Fruit fly (Drosophila melanogaster) whole organism, prepupa: ENCODE data around the gene Galk.
A peak's percentile ranks its signal among the peaks of the same experiment; 100 is the strongest.

Experiments
- Blimp-1 ChIP-seq: fragments of 200-800 bp; sonication (Bioruptor generic); optimal IDR thresholded peaks from 3 replicates; lab custom pipeline; 2017; ENCODE audit warnings: missing biosample characterization, missing genetic modification characterization, mild to moderate bottlenecking, moderate library complexity, missing genetic modification reagents
- CG11294 ChIP-seq: fragments of 200-800 bp; sonication (Bioruptor generic); IDR thresholded peaks from 2 replicates; pipeline ENCODE4 v1.3.6; 2022; ENCODE audit warnings: missing biosample characterization, missing genetic modification characterization
- CG11762 ChIP-seq: fragments of 200-800 bp; sonication (Bioruptor generic); optimal IDR thresholded peaks from 3 replicates; lab custom pipeline; 2016; ENCODE audit warnings: missing biosample characterization, missing genetic modification characterization; ENCODE audit not compliant: insufficient read depth
- CG15336 ChIP-seq: fragments of 200-800 bp; sonication (Bioruptor generic); IDR thresholded peaks from 2 replicates; pipeline ENCODE4 v1.3.6; 2022; ENCODE audit warnings: missing biosample characterization, missing genetic modification characterization
- CG1621 ChIP-seq: fragments of 200-800 bp; sonication (Bioruptor generic); optimal IDR thresholded peaks from 3 replicates; lab custom pipeline; 2018; ENCODE audit warnings: missing biosample characterization, mild to moderate bottlenecking, missing genetic modification characterization
- CG16779 ChIP-seq: fragments of 200-800 bp; sonication (Bioruptor generic); optimal IDR thresholded peaks from 3 replicates; lab custom pipeline; 2017; ENCODE audit warnings: missing biosample characterization, mild to moderate bottlenecking, missing genetic modification characterization
- CG31627 ChIP-seq: fragments of 200-800 bp; sonication (Bioruptor generic); optimal IDR thresholded peaks from 3 replicates; lab custom pipeline; 2016; ENCODE audit warnings: missing biosample characterization, missing genetic modification characterization
- CG34406 ChIP-seq: fragments of 200-800 bp; sonication (Bioruptor generic); optimal IDR thresholded peaks from 3 replicates; lab custom pipeline; 2016; ENCODE audit warnings: missing biosample characterization, missing genetic modification characterization
- CG4318 ChIP-seq: fragments of 200-800 bp; sonication (Bioruptor generic); optimal IDR thresholded peaks from 3 replicates; lab custom pipeline; 2017; ENCODE audit warnings: missing biosample characterization, mild to moderate bottlenecking, missing genetic modification characterization
- CG6276 ChIP-seq: fragments of 200-800 bp; sonication (Bioruptor generic); optimal IDR thresholded peaks from 2 replicates; lab custom pipeline; 2017; ENCODE audit warnings: missing biosample characterization, mild to moderate bottlenecking, missing genetic modification characterization
- CG6792 ChIP-seq: fragments of 200-800 bp; sonication (Bioruptor generic); optimal IDR thresholded peaks from 3 replicates; lab custom pipeline; 2016; ENCODE audit warnings: missing biosample characterization, missing genetic modification characterization
- CG6808 ChIP-seq: fragments of 200-800 bp; sonication (Bioruptor generic); optimal IDR thresholded peaks from 3 replicates; lab custom pipeline; 2017; ENCODE audit warnings: missing biosample characterization, missing genetic modification characterization, mild to moderate bottlenecking, moderate library complexity, missing genetic modification reagents
- CG7368 ChIP-seq: fragments of 200-800 bp; sonication (Bioruptor generic); optimal IDR thresholded peaks from 3 replicates; lab custom pipeline; 2016; ENCODE audit warnings: missing biosample characterization, missing genetic modification characterization
- CG8119 ChIP-seq: fragments of 200-800 bp; sonication (Bioruptor generic); IDR thresholded peaks from 3 replicates; pipeline ENCODE4 v1.3.6; 2022; ENCODE audit warnings: missing biosample characterization, missing genetic modification characterization
- CG8319 ChIP-seq: fragments of 200-800 bp; sonication (Bioruptor generic); optimal IDR thresholded peaks from 3 replicates; lab custom pipeline; 2016; ENCODE audit warnings: missing biosample characterization, missing genetic modification characterization
- CG8632 ChIP-seq: fragments of 200-800 bp; sonication (Bioruptor generic); optimal IDR thresholded peaks from 3 replicates; lab custom pipeline; 2016; ENCODE audit warnings: missing biosample characterization, missing genetic modification characterization
- CG9139 ChIP-seq: fragments of 200-800 bp; sonication (Bioruptor generic); optimal IDR thresholded peaks from 3 replicates; lab custom pipeline; 2017; ENCODE audit warnings: missing biosample characterization, mild to moderate bottlenecking, missing genetic modification characterization
- Eip75B ChIP-seq: fragments of 200-800 bp; sonication (Bioruptor generic); optimal IDR thresholded peaks from 3 replicates; lab custom pipeline; 2016; ENCODE audit warnings: missing biosample characterization, missing genetic modification characterization
- Eip78C ChIP-seq: fragments of 200-800 bp; sonication (Bioruptor generic); peaks from one replicate; lab custom pipeline; 2016; ENCODE audit warnings: missing biosample characterization, missing genetic modification characterization
- Ets21C ChIP-seq: fragments of 200-800 bp; sonication (Bioruptor generic); optimal IDR thresholded peaks from 3 replicates; lab custom pipeline; 2016; ENCODE audit warnings: missing biosample characterization, missing genetic modification characterization
- Ets96B ChIP-seq: fragments of 200-800 bp; optimal IDR thresholded peaks from 2 replicates; lab custom pipeline; 2019; ENCODE audit warnings: missing biosample characterization, mild to moderate bottlenecking, missing genetic modification characterization, moderate library complexity
- Gug ChIP-seq: fragments of 200-800 bp; sonication (Bioruptor generic); IDR thresholded peaks from 2 replicates; pipeline ENCODE4 v1.3.6; 2022; ENCODE audit warnings: missing biosample characterization, missing genetic modification characterization
- Hr38 ChIP-seq: sonication (Bioruptor generic); optimal IDR thresholded peaks from 2 replicates; lab custom pipeline; 2016; ENCODE audit warnings: missing biosample characterization, missing genetic modification characterization
- Hr4 ChIP-seq: fragments of 200-800 bp; sonication (Bioruptor generic); optimal IDR thresholded peaks from 3 replicates; lab custom pipeline; 2016; ENCODE audit warnings: missing biosample characterization, missing genetic modification characterization
- Lpt ChIP-seq: fragments of 200-800 bp; sonication (Bioruptor generic); optimal IDR thresholded peaks from 3 replicates; lab custom pipeline; 2016; ENCODE audit warnings: missing biosample characterization, missing genetic modification characterization
- OdsH ChIP-seq: fragments of 200-800 bp; sonication (Bioruptor generic); optimal IDR thresholded peaks from 3 replicates; lab custom pipeline; 2016; ENCODE audit warnings: missing biosample characterization, missing genetic modification characterization
- Sox102F ChIP-seq: fragments of 200-800 bp; sonication (Bioruptor generic); optimal IDR thresholded peaks from 2 replicates; lab custom pipeline; 2016; ENCODE audit warnings: missing biosample characterization, mild to moderate bottlenecking, missing genetic modification characterization
- Sox14 ChIP-seq: fragments of 200-800 bp; sonication (Bioruptor generic); optimal IDR thresholded peaks from 3 replicates; lab custom pipeline; 2016; ENCODE audit warnings: missing biosample characterization, missing genetic modification characterization
- Sox15 ChIP-seq: fragments of 200-800 bp; sonication (Bioruptor generic); optimal IDR thresholded peaks from 3 replicates; lab custom pipeline; 2016; ENCODE audit warnings: missing biosample characterization, missing genetic modification characterization
- dac ChIP-seq: fragments of 200-800 bp; sonication (Bioruptor generic); optimal IDR thresholded peaks from 2 replicates; lab custom pipeline; 2017; ENCODE audit warnings: missing biosample characterization, mild to moderate bottlenecking, missing genetic modification characterization
- dsx ChIP-seq: fragments of 200-800 bp; optimal IDR thresholded peaks from 3 replicates; lab custom pipeline; 2019; ENCODE audit warnings: missing biosample characterization, mild to moderate bottlenecking, missing genetic modification characterization, moderate library complexity; ENCODE audit not compliant: poor library complexity, severe bottlenecking
- eg ChIP-seq: fragments of 200-800 bp; sonication (Bioruptor generic); IDR thresholded peaks from 3 replicates; pipeline ENCODE4 v1.3.6; 2022; ENCODE audit warnings: missing biosample characterization, missing genetic modification characterization
- esn ChIP-seq: fragments of 200-800 bp; sonication (Bioruptor generic); optimal IDR thresholded peaks from 2 replicates; lab custom pipeline; 2016; ENCODE audit warnings: missing biosample characterization, mild to moderate bottlenecking, missing genetic modification characterization, moderate library complexity
- fd85E ChIP-seq: fragments of 200-800 bp; sonication (Bioruptor generic); optimal IDR thresholded peaks from 3 replicates; lab custom pipeline; 2016; ENCODE audit warnings: missing biosample characterization, missing genetic modification characterization
- fkh ChIP-seq: fragments of 200-800 bp; sonication (Bioruptor generic); optimal IDR thresholded peaks from 3 replicates; lab custom pipeline; 2017; ENCODE audit warnings: missing biosample characterization, mild to moderate bottlenecking, missing genetic modification characterization, moderate library complexity
- lz ChIP-seq: fragments of 200-800 bp; sonication (Bioruptor generic); optimal IDR thresholded peaks from 3 replicates; lab custom pipeline; 2016; ENCODE audit warnings: missing biosample characterization, missing genetic modification characterization
- net ChIP-seq: fragments of 200-800 bp; sonication (Bioruptor generic); optimal IDR thresholded peaks from 3 replicates; lab custom pipeline; 2016; ENCODE audit warnings: missing biosample characterization, missing genetic modification characterization
- pdm3 ChIP-seq: fragments of 200-800 bp; sonication (Bioruptor generic); optimal IDR thresholded peaks from 3 replicates; lab custom pipeline; 2016; ENCODE audit warnings: missing biosample characterization, missing genetic modification characterization
- spab ChIP-seq: fragments of 200-800 bp; sonication (Bioruptor generic); optimal IDR thresholded peaks from 2 replicates; lab custom pipeline; 2017; ENCODE audit warnings: missing biosample characterization, mild to moderate bottlenecking, missing genetic modification characterization, missing genetic modification reagents
- ss ChIP-seq, 2 experiments: fragments of 200-800 bp; sonication (Bioruptor generic); optimal IDR thresholded peaks; 2 replicates in 1 of 2; 3 replicates in 1 of 2; lab custom pipeline; 2017 to 2018; ENCODE audit warnings: mild to moderate bottlenecking in 2 of 2, missing biosample characterization in 2 of 2, missing genetic modification characterization in 2 of 2, moderate library complexity in 1 of 2
- topi ChIP-seq: fragments of 200-800 bp; sonication (Bioruptor generic); optimal IDR thresholded peaks from 3 replicates; lab custom pipeline; 2016; ENCODE audit warnings: missing biosample characterization, missing genetic modification characterization
- vri ChIP-seq: fragments of 200-800 bp; sonication (Bioruptor generic); optimal IDR thresholded peaks from 3 replicates; lab custom pipeline; 2016; ENCODE audit warnings: missing biosample characterization, mild to moderate bottlenecking, missing genetic modification characterization

Galk gene

DNA sequence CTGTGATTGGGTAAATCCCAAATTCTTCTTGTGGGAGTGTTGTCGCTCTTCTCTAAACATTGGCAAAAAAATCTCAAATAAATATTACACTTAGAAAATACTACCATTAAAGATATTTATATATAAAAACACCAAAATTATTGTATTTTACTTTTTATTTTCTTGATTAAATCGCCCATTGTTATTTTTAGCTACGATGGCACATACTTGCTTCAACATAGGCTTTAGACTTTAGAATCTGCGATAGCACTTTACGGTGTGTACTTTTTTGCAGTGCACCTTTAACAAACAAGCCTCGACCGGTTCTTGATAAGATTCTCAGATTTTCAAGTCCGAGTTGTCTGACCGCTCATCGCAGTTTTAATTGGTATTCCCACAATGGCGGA, 31.2 kb downstream of the Galk start, which contains the start of gene GNBP3 (continued):
- TF ChIP-seq lz (GFP tag; lab: Kevin White, UChicago) (peak; percentile 95), Hr4 (peak; percentile 78), Sox102F (GFP tag; lab: Kevin White, UChicago) (peak; percentile 98), CG6792 (GFP tag; lab: Kevin White, UChicago) (peak; percentile 93), CG8632 (GFP tag; lab: Kevin White, UChicago) (peak; percentile 89), topi (GFP tag; lab: Kevin White, UChicago) (peak; percentile 95), CG7368 (GFP tag; lab: Kevin White, UChicago) (peak; percentile 88), CG8319 (GFP tag; lab: Kevin White, UChicago) (peak; percentile 71), Blimp-1 (GFP tag; lab: Kevin White, UChicago) (peak; percentile 86), CG11294 (GFP tag; lab: Robert Waterston, UW) (no peak; the same call in 1 of the 2 replicates), Hr38 (no peak), spab (GFP tag; lab: Kevin White, UChicago) (peak; percentile 85), fkh (peak; percentile 66), dsx (GFP tag; lab: Kevin White, UChicago) (peak; percentile 94), Ets21C (GFP tag; lab: Kevin White, UChicago) (peak; percentile 84)

DNA sequence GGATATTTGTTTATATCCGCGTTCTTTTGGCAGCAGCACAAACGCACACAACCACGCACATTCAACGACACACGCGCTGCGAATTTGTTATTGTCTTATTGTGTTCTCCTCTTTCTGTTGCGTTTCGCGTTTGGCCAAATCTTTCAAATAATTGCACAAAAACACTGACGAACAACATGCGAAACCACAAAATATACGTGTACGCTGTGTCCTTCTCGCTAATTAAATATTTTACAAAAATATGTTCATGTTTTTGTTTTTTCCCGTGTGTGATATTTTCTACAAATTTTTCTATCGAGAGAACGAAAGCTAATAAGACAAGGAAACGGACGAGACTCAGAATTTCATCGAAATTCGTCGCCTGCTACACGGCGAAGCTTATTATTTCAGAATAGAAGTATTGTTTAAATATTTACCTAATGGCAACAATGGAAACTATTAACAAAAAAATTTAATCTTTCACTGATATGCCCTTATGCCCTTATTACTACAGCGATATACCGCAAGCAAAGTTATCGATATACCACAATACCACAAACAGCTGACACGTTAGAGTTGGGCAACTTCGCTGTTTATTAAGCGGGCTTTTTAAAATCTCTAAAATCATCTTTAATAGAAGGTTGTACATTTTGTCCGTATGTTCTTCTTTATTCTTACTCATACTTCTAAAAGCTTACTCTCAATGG, 31.8 kb downstream of the Galk start, which contains the start of the genes CG43783 and orb2:
Gene CG43783 (minus strand): TSS at position 311 of the 686 bp plus-strand sequence.
Gene orb2 (minus strand): TSS at position 502 of the 686 bp plus-strand sequence.
- no peak for TF ChIP-seq Sox15
- peak; percentile 69 for TF ChIP-seq Eip78C (GFP tag; lab: Kevin White, UChicago)
- peak; percentile 1 for TF ChIP-seq CG11762
- TF ChIP-seq CG4318, result no peak
- TF ChIP-seq esn (GFP tag; lab: Kevin White, UChicago), result no peak
- TF ChIP-seq CG11294 (GFP tag; lab: Robert Waterston, UW), result no peak
- TF ChIP-seq Sox102F (GFP tag; lab: Kevin White, UChicago), result no peak
- no peak for TF ChIP-seq Sox14 (GFP tag; lab: Kevin White, UChicago)
- TF ChIP-seq CG1621 (tag; lab: Kevin White, UChicago), result no peak

DNA sequence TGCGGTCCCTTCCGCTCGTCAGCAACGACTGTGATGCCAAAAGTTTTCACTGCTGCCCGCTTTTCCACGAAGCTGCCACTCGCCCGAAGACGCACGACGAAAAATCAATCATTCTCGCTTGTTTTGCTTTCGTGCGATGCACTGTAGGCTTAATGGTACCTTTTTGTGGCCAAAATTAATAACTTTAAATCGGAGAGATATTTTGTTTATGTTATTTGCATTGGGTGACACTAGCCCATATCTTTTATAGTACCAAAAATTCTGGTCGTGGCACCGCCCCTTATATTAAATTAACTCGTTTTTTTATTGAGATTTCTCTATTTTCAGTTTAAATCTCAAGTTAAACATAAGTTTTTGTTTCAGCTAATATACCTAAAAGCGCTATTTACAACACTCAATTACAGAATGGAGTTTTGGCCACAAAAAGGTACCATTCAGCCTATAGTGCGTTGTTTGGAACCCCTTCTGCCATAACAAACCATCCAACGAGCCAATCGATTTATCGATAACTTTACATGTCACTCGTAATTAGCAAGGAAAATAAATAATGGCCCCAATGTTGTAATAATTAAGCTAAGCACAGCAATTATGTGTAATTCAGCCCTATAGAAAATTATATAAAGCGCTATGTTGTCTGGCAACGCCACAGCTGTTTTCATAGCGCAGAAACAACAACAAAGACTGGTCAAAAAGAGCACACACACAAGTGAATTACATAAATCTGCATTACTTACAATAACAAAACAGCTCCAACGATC, 32.5 kb downstream of the Galk start:
- TF ChIP-seq pdm3 (GFP tag; lab: Kevin White, UChicago), result peak; percentile 63
- no peak for TF ChIP-seq CG8319 (GFP tag; lab: Kevin White, UChicago)
- peak; percentile 80 for TF ChIP-seq CG16779
- peak; percentile 78 for TF ChIP-seq CG6276
- TF ChIP-seq OdsH (GFP tag; lab: Kevin White, UChicago), result peak; percentile 31
- peak; percentile 3 for TF ChIP-seq CG34406 (GFP tag; lab: Kevin White, UChicago)
- peak; percentile 41; the same call in 1 of the 2 replicates for TF ChIP-seq Gug (GFP tag; lab: Robert Waterston, UW)
- peak; percentile 65 for TF ChIP-seq lz (GFP tag; lab: Kevin White, UChicago)
- peak; percentile 40 for TF ChIP-seq Lpt (GFP tag; lab: Kevin White, UChicago)
- TF ChIP-seq CG31627 (GFP tag; lab: Kevin White, UChicago), result peak; percentile 44
- no peak for TF ChIP-seq Hr38
- TF ChIP-seq Ets96B (tag; lab: Kevin White, UChicago), result peak; percentile 66
- TF ChIP-seq Eip75B (GFP tag; lab: Kevin White, UChicago), result peak; percentile 76
- no peak for TF ChIP-seq fd85E (GFP tag; lab: Kevin White, UChicago)
- peak; percentile 54 for TF ChIP-seq spab (GFP tag; lab: Kevin White, UChicago)
- peak; percentile 56 to 58 for TF ChIP-seq ss (GFP tag; optimal IDR thresholded peaks at IDR 0.05; lab: Kevin White, UChicago)
- peak; percentile 78 for TF ChIP-seq Hr4
- peak; percentile 72; the same call in 1 of the 2 replicates for TF ChIP-seq CG15336
- peak; percentile 44 for TF ChIP-seq CG1621 (tag; lab: Kevin White, UChicago)
- peak; percentile 66 for TF ChIP-seq Sox14 (GFP tag; lab: Kevin White, UChicago)
- peak; percentile 68 for TF ChIP-seq dac
- TF ChIP-seq CG11762, result peak; percentile 38
- TF ChIP-seq CG8119 (GFP tag; lab: Robert Waterston, UW), result peak; percentile 68; the same call in 2 of the 3 replicates
- peak; percentile 65 for TF ChIP-seq topi (GFP tag; lab: Kevin White, UChicago)
- peak; percentile 67 for TF ChIP-seq net (GFP tag; lab: Kevin White, UChicago)
- peak; percentile 7 for TF ChIP-seq fkh
- TF ChIP-seq CG9139, result peak; percentile 36
- peak; percentile 7 for TF ChIP-seq vri (GFP tag; lab: Kevin White, UChicago)
- TF ChIP-seq Blimp-1 (GFP tag; lab: Kevin White, UChicago), result no peak
- TF ChIP-seq eg (GFP tag; lab: Robert Waterston, UW), result peak; percentile 40; the same call in 2 of the 3 replicates
- TF ChIP-seq CG6808 (GFP tag; lab: Kevin White, UChicago), result peak; percentile 64
- TF ChIP-seq CG6792 (GFP tag; lab: Kevin White, UChicago), result peak; percentile 55
